Worm (Caenorhabditis elegans) whole organism, dauer: ENCODE data around the gene tctn-1.
"Not testable (repeated sequence)": the region's sequence is repeated elsewhere in the genome, so short reads cannot be mapped to it uniquely, and the experiment has no call there.

Source experiments
- unc-62 ChIP-seq: sonication (generic microtip); optimal IDR thresholded peaks from 2 replicates; lab custom pipeline; 2017; ENCODE audit warnings: missing biosample characterization, missing genetic modification reagents, missing genetic modification characterization

The tctn-1 gene

ce11 chrIV:4749728-4750278, 2.2 kb upstream of the tctn-1 start, which contains the start of the genes rpl-20 and Y17G9B.5:
TSS of gene rpl-20 (minus strand) at chrIV:4749778.
TSS of gene Y17G9B.5 (plus strand) at chrIV:4750240.
- peak; percentile 61 for TF ChIP-seq unc-62

- no peak for TF ChIP-seq unc-62
Observed at ce11 chrIV:4749155-4749554, 1.5 kb upstream of the tctn-1 start.

ce11 chrIV:4748408-4749105, 925 bp upstream of the tctn-1 start, which contains the start of gene cyc-2.1:
TSS of gene cyc-2.1 (minus strand) at chrIV:4749012.
- TF ChIP-seq unc-62 = no peak

ce11 chrIV:4745422-4745821, 2.2 kb downstream of the tctn-1 start, which contains the start of gene timm-17B.1:
TSS of gene timm-17B.1 (minus strand) at chrIV:4745492.
- no peak for TF ChIP-seq unc-62

- no peak for TF ChIP-seq unc-62
Observed at ce11 chrIV:4744167-4744566, 3.5 kb downstream of the tctn-1 start, which contains the start of gene hoe-1. TSS of gene hoe-1 (minus strand) at chrIV:4744267.

ce11 chrIV:4742480-4742879, 5.2 kb downstream of the tctn-1 start:
- TF ChIP-seq unc-62 = no peak

DNA sequence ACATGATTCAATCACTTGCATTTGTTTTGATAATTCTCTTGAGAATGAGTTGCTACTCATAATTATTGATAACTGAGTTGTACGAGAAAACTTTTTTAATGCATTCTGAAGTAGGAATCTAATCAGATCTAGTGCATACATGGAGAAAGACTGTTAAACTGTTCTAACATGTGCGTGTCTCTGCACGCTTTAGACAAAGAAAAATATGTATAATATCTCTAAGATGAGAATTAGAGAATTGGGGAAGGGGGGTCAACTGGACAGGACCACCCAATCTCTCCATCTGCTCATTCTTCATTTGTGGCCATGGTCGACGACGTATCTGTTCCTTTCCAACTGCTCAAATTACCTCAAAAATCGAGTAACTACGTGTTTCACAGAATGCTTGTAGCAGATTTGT, 10.4 kb downstream of the tctn-1 start, which contains the start of gene fbxb-78:
Gene fbxb-78, plus strand, starts transcription at position 301 of the 400 bp plus-strand sequence.
- no peak for TF ChIP-seq unc-62

- TF ChIP-seq unc-62 = no peak
Observed at ce11 chrIV:4724562-4724961, 23.1 kb downstream of the tctn-1 start, which contains the start of gene K08F11.1. TSS of gene K08F11.1 (plus strand) at chrIV:4724862.

- TF ChIP-seq unc-62 = no peak
Observed at ce11 chrIV:4723687-4724086, 23.9 kb downstream of the tctn-1 start.

DNA sequence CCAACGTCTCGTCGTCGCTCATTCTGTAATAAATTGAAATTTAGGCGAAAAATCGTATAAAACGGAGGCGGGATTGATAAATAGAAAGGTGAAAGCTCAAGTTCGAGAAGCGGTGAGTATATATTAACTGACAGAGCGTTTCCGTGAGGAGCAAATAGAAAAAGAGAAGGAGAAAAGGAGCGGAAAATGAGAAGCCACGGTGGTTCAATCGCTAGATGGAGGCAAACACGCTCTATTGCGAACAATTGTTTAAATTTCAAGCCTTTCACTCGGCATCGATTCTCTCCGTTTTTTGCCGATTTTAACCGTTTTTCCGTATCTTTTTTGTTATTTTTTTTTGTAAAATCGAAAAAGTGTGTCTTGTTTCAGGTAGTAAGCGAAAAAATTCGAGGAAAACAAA, 31.8 kb downstream of the tctn-1 start, which contains the start of gene miro-1:
Gene miro-1, minus strand, starts transcription at position 23 of the 400 bp plus-strand sequence.
- not testable (repeated sequence) for TF ChIP-seq unc-62

ce11 chrIV:4712376-4712775, 35.3 kb downstream of the tctn-1 start, which contains the start of gene yars-2:
TSS of gene yars-2 (minus strand) at chrIV:4712624.
- no peak for TF ChIP-seq unc-62

- TF ChIP-seq unc-62 = no peak
Observed at ce11 chrIV:4710459-4710858, 37.2 kb downstream of the tctn-1 start, which contains the start of gene cif-1. TSS of gene cif-1 (minus strand) at chrIV:4710755.

DNA sequence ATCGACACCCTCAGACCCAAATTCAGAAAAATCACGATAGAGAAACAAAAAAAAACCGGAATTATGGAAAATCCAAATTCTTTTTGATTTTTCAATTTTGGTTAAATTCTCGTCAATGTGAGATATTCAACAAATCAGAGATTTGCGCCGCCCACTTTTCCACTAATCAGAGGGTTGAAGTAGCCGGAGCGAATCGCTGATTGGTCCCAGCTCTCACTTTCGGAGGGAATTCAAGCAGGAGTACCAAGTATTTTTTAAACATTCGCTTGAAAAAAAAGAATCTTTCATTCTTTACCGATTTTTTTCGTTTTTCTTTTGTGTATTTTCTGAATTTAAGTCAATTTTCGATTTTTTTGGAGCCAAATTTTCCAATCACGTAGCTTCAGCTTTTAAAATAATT, 41.7 kb downstream of the tctn-1 start:
- TF ChIP-seq unc-62 = no peak

DNA sequence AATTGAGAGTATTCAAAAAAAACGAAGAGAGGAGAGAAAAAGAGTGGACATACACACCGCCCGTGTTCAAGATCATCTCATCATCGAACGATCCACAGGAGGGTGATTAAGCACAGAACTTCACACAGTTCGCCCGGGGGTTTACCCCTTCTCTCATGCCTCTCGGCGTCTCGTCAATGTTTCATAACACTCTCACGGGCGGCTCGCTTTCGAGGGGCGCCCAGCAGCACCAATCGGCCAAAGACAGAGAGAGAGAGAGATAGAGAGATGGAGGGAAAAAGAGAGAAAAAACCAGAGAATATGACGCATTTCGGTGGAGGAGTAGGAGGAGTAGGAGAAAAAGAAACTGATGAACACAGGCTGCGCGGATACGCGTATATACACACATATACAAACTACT, 42.5 kb downstream of the tctn-1 start:
- TF ChIP-seq unc-62 = no peak

ce11 chrIV:4703911-4704310, 43.7 kb downstream of the tctn-1 start, which contains the start of gene ogdh-1:
TSS of gene ogdh-1 (minus strand) at chrIV:4704011.
- TF ChIP-seq unc-62 = no peak
